Worm (Caenorhabditis elegans) whole organism, L4/young adult: ENCODE results near the gene sru-4.

ENCODE experiments used
- dao-5 ChIP-seq: sonication (generic microtip); optimal IDR thresholded peaks from 2 replicates; lab custom pipeline; 2016; ENCODE audit warnings: missing genotype, missing genetic modification characterization, moderate library complexity, missing compliant biosample characterization
- him-1 ChIP-seq: sonication (generic microtip); optimal IDR thresholded peaks from 2 replicates; lab custom pipeline; 2016; ENCODE audit warnings: missing genotype, missing genetic modification reagents, missing genetic modification characterization, missing compliant biosample characterization

DNA sequence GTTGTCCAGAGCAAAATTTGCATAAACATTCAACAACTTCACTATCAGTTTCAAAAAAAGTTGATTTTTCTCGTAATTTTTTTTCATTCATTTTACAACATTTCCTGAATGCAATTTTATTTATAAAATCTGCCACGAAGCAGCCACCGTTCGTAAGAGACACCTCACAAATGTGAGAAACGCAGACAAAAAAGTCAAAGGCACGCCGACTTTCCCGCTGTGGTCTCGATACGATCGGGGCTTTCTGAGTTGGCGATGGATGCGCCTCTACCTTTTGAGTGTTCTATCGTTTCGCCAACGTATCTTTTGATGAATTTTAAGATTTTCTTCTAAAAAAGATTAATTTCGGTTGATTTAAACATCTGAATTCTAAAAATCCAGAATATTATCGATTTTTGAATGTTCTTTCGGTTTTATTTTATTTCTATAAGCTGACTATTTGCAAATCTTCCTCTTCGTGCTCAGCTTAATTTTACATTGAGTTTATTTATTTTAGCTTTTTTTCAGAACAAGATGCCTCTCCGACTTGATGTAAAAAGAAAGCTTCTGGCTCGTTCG lies 38.9 kb upstream of the sru-4 start, which contains the start of gene copb-2:
- TF ChIP-seq him-1 (tag; lab: Kevin White, UChicago) (no peak), dao-5 (no peak)
